Fruit fly (Drosophila melanogaster) ovary, adult (tissue): ENCODE measurements around the gene CG17681.

ENCODE experiments used
- CG17801 ChIP-seq: fragments of 200-800 bp; optimal IDR thresholded peaks from 2 replicates; lab custom pipeline; 2019; ENCODE audit warnings: missing biosample characterization, mild to moderate bottlenecking, missing genetic modification characterization, moderate library complexity; ENCODE audit not compliant: partially characterized antibody

The CG17681 gene

dm6 chr2L:18153068-18153467, at the start of gene CG17681:
Gene CG17681, plus strand, starts transcription at chr2L:18153123.
- peak; percentile 87 for TF ChIP-seq CG17801

dm6 chr2L:18112435-18112834, 40.5 kb upstream of the CG17681 start:
- no peak for TF ChIP-seq CG17801

- no peak for TF ChIP-seq CG17801
These were observed 39.8 kb upstream of the CG17681 start, which contains the start of gene CG44476 for dm6 chr2L:18113079-18113478. Gene CG44476, minus strand, starts transcription at chr2L:18113179.

- no peak for TF ChIP-seq CG17801
These were observed 38.7 kb upstream of the CG17681 start, which contains the start of gene CG15152 for dm6 chr2L:18114176-18114703. Gene CG15152, plus strand, starts transcription at chr2L:18114547.

- no peak for TF ChIP-seq CG17801
These were observed 37.8 kb upstream of the CG17681 start for dm6 chr2L:18115104-18115503.

dm6 chr2L:18119643-18120042, 33.3 kb upstream of the CG17681 start, which contains the start of gene CG5758:
Gene CG5758, plus strand, starts transcription at chr2L:18119995.
- TF ChIP-seq CG17801 = no peak

- TF ChIP-seq CG17801 = peak; percentile 49
These were observed 31.3 kb upstream of the CG17681 start for dm6 chr2L:18121367-18122230.

- no peak for TF ChIP-seq CG17801
These were observed 30.7 kb upstream of the CG17681 start for dm6 chr2L:18122231-18122551.

dm6 chr2L:18122920-18123319, 30.0 kb upstream of the CG17681 start:
- TF ChIP-seq CG17801 = no peak

- TF ChIP-seq CG17801 = no peak
These were observed 27.3 kb upstream of the CG17681 start, which contains the start of gene Grl36b for dm6 chr2L:18125649-18126048. Gene Grl36b, minus strand, starts transcription at chr2L:18125749.

dm6 chr2L:18134615-18135014, 18.3 kb upstream of the CG17681 start:
- no peak for TF ChIP-seq CG17801

dm6 chr2L:18136427-18136857, 16.5 kb upstream of the CG17681 start:
- TF ChIP-seq CG17801 = no peak

dm6 chr2L:18137591-18138247, 15.2 kb upstream of the CG17681 start, which contains the start of gene kel:
Gene kel, minus strand, starts transcription at chr2L:18138083.
- peak; percentile 63 for TF ChIP-seq CG17801

dm6 chr2L:18140544-18140943, 12.4 kb upstream of the CG17681 start:
- TF ChIP-seq CG17801 = no peak

- no peak for TF ChIP-seq CG17801
These were observed 11.2 kb upstream of the CG17681 start for dm6 chr2L:18141471-18142345.

dm6 chr2L:18143176-18143575, 9.7 kb upstream of the CG17681 start:
- TF ChIP-seq CG17801 = no peak
